Worm (Caenorhabditis elegans) whole organism, early embryonic: ENCODE measurements around the gene T26A5.6.

ENCODE experiments used
- B0310.2 ChIP-seq: sonication (generic microtip); optimal IDR thresholded peaks from 2 replicates; lab custom pipeline; 2016; ENCODE audit warnings: mild to moderate bottlenecking, missing genetic modification characterization, missing compliant biosample characterization
- ama-1 ChIP-seq: fragments of 150-350 bp; optimal IDR thresholded peaks from 2 replicates; lab custom pipeline; 2014
- ceh-36 ChIP-seq: sonication (generic microtip); optimal IDR thresholded peaks from 2 replicates; lab custom pipeline; 2016; ENCODE audit warnings: missing genetic modification characterization, inconsistent platforms, missing compliant biosample characterization
- hmbx-1 ChIP-seq: sonication (generic microtip); optimal IDR thresholded peaks from 2 replicates; lab custom pipeline; 2016; ENCODE audit warnings: mild to moderate bottlenecking, missing genetic modification characterization, missing compliant biosample characterization
- hnd-1 ChIP-seq: sonication (generic microtip); optimal IDR thresholded peaks from 2 replicates; lab custom pipeline; 2016; ENCODE audit warnings: missing genetic modification characterization, missing compliant biosample characterization

ce11 chrIII:6459820-6460219 is 9.3 kb upstream of the T26A5.6 start, which contains the start of gene algn-1:
- TF ChIP-seq B0310.2 (tag; lab: Kevin White, UChicago) (no peak), hnd-1 (tag; lab: Kevin White, UChicago) (no peak), ama-1 (lab: Kevin White, UChicago) (no peak), ceh-36 (no peak), hmbx-1 (no peak)
